Worm (Caenorhabditis elegans): ENCODE results near the gene pqbp-1.1.

pqbp-1.1 gene

DNA sequence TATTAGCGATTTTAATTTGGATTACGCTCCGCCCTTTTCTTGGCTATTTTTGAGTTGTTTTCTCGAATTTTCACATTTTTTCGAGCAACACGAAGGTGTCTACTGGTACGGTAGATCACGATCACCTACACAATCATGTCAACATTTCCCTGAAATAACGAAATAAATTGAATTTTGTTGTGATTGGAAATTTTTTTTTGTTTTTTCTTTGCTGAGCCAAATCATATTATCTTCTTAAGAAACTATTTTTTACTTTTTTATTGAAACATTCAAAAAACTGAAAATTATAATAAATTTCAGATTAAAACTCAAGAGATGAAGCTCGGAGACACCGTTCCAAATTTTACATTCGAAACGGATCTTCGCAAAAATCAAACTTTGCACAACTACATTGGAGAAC is 43.2 kb downstream of the pqbp-1.1 start, which contains the start of gene prdx-6:
prdx-6 (plus strand) TSS at position 301 of the 400 bp plus-strand sequence.
- no peak for TF ChIP-seq ets-7 (tag; optimal IDR thresholded peaks at IDR 0.05)
- no peak for TF ChIP-seq hmg-4 (GFP tag; optimal IDR thresholded peaks at IDR 0.05)

DNA sequence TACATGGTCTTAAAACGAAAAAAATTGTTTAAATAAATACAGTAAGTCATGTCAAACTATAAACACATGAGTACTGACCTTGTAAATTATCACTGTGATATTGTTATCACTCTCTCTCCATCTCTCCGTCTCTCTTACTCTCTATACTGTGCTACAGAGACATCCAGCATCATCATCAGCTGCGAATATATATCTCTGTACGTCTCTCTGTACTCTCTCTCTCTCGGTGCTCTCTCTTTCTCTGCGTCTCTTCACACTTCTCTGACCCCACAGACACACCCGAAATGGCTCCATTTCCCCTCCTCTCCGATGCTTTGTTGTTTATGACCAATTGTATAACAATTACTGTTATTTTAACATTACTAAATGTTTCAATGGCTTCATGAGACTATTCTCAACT is 50.9 kb downstream of the pqbp-1.1 start:
- TF ChIP-seq tbx-11 (GFP tag; IDR thresholded peaks at IDR 0.05) (no peak), scrt-1 (GFP tag; IDR thresholded peaks at IDR 0.05) (no peak), tbx-37 (GFP tag; conservative IDR thresholded peaks at IDR 0.05) (no peak), flt-1 (GFP tag; IDR thresholded peaks at IDR 0.05) (no peak)

Measured in whole organism, early embryonic.